Fruit fly (Drosophila melanogaster): ENCODE results near the gene CG33159.
A peak's percentile ranks its signal among the peaks of the same experiment; 100 is the strongest.

The CG33159 gene

dm6 chr3L:3194059-3194458, 10.2 kb downstream of the CG33159 start (continued):
- TF ChIP-seq HmgZ (tag; optimal IDR thresholded peaks at IDR 0.05), result peak; percentile 92
- TF ChIP-seq CG1602 (GFP tag; optimal IDR thresholded peaks at IDR 0.05), result peak; percentile 86
- peak; percentile 79; the same call in 2 of the 3 replicates for TF ChIP-seq C15 (GFP tag; IDR thresholded peaks at IDR 0.05)
- peak; percentile 93 for TF ChIP-seq B-H1 (GFP tag; IDR thresholded peaks at IDR 0.05)
- TF ChIP-seq grn (GFP tag; optimal IDR thresholded peaks at IDR 0.05), result peak; percentile 20
- peak; percentile 80 for TF ChIP-seq CG10462 (GFP tag; optimal IDR thresholded peaks at IDR 0.05)
- TF ChIP-seq CG6689 (GFP tag; IDR thresholded peaks at IDR 0.05), result peak; percentile 94

dm6 chr3L:3192912-3193311, 11.3 kb downstream of the CG33159 start, which contains the start of gene Hsp83:
Gene Hsp83, plus strand, starts transcription at chr3L:3192969.
- TF ChIP-seq kni (GFP tag; optimal IDR thresholded peaks at IDR 0.05), result peak; percentile 99
- TF ChIP-seq Neu2 (GFP tag; optimal IDR thresholded peaks at IDR 0.05; ENCODE audit: borderline replicate concordance), result peak; percentile 59
- TF ChIP-seq BtbVII (GFP tag; optimal IDR thresholded peaks at IDR 0.05), result peak; percentile 99
- peak; percentile 88 for TF ChIP-seq ewg (GFP tag; optimal IDR thresholded peaks at IDR 0.05)
- peak; percentile 94 for TF ChIP-seq Kr (GFP tag; optimal IDR thresholded peaks at IDR 0.05)
- TF ChIP-seq CG6765 (GFP tag; optimal IDR thresholded peaks at IDR 0.05), result peak; percentile 100
- no peak for TF ChIP-seq eve (GFP tag; optimal IDR thresholded peaks at IDR 0.05)
- 0 out of 2 replicates have a peak, but pooled peaks have one; percentile 17 for TF ChIP-seq Lim3 (GFP tag; IDR thresholded peaks at IDR 0.05)
- peak; percentile 89 for TF ChIP-seq Pdp1 (GFP tag; optimal IDR thresholded peaks at IDR 0.05)
- TF ChIP-seq gcm (GFP tag; optimal IDR thresholded peaks at IDR 0.05), result peak; percentile 98
- TF ChIP-seq CG8089 (GFP tag; optimal IDR thresholded peaks at IDR 0.05), result peak; percentile 92
- peak; percentile 63 for TF ChIP-seq fd96Cb (tag; optimal IDR thresholded peaks at IDR 0.05)
- peak; percentile 90 to 96 for TF ChIP-seq Hr51 (GFP tag; optimal IDR thresholded peaks at IDR 0.05)
- peak; percentile 86 for TF ChIP-seq CG32767 (GFP tag; IDR thresholded peaks at IDR 0.05)
- TF ChIP-seq CG32772 (GFP tag; IDR thresholded peaks at IDR 0.05), result peak; percentile 84
- TF ChIP-seq CG12219 (GFP tag; optimal IDR thresholded peaks at IDR 0.05), result peak; percentile 97
- TF ChIP-seq h (optimal IDR thresholded peaks at IDR 0.05), result no peak
- TF ChIP-seq CG6813 (GFP tag; optimal IDR thresholded peaks at IDR 0.05), result peak; percentile 100
- peak; percentile 90 for TF ChIP-seq CG6175 (GFP tag; IDR thresholded peaks at IDR 0.05)
- TF ChIP-seq CG11504 (tag; optimal IDR thresholded peaks at IDR 0.05), result peak; percentile 85
- TF ChIP-seq CG4360 (GFP tag; IDR thresholded peaks at IDR 0.05), result peak; percentile 74
- peak; percentile 80 for TF ChIP-seq Spps (tag; optimal IDR thresholded peaks at IDR 0.05)
- peak; percentile 84; the same call in 3 of the 4 replicates for TF ChIP-seq chinmo (GFP tag; IDR thresholded peaks at IDR 0.05; ENCODE audit: partially characterized antibody)
- TF ChIP-seq CG4424 (GFP tag; optimal IDR thresholded peaks at IDR 0.05), result peak; percentile 91
- TF ChIP-seq CG5245 (GFP tag; optimal IDR thresholded peaks at IDR 0.05), result peak; percentile 91
- TF ChIP-seq rib (GFP tag; IDR thresholded peaks at IDR 0.05), result peak; percentile 83
- peak; percentile 69 for TF ChIP-seq CG8944 (GFP tag; optimal IDR thresholded peaks at IDR 0.05)
- peak; percentile 94 for TF ChIP-seq CG12769 (tag; optimal IDR thresholded peaks at IDR 0.05)
- peak; percentile 73 for TF ChIP-seq Sry-β (GFP tag; optimal IDR thresholded peaks at IDR 0.05)
- peak; percentile 99 for TF ChIP-seq HHEX (GFP tag; optimal IDR thresholded peaks at IDR 0.05)
- peak; percentile 80 for TF ChIP-seq CG10462 (GFP tag; optimal IDR thresholded peaks at IDR 0.05)
- TF ChIP-seq Six4 (GFP tag; optimal IDR thresholded peaks at IDR 0.05), result peak; percentile 88
- peak; percentile 96 for TF ChIP-seq CG17186 (GFP tag; optimal IDR thresholded peaks at IDR 0.05)
- no peak for TF ChIP-seq Myb (GFP tag; optimal IDR thresholded peaks at IDR 0.05)
- TF ChIP-seq psq (GFP tag; optimal IDR thresholded peaks at IDR 0.05), result peak; percentile 78
- TF ChIP-seq dmrt99B (tag; optimal IDR thresholded peaks at IDR 0.05), result peak; percentile 88
- TF ChIP-seq CG1792 (GFP tag; optimal IDR thresholded peaks at IDR 0.05), result peak; percentile 87
- TF ChIP-seq nau (GFP tag; optimal IDR thresholded peaks at IDR 0.05), result peak; percentile 99
- no peak for TF ChIP-seq CG14860 (GFP tag; IDR thresholded peaks at IDR 0.05; ENCODE audit: partially characterized antibody)
- TF ChIP-seq NFAT (GFP tag; IDR thresholded peaks at IDR 0.05), result peak; percentile 96
- peak; percentile 95 for TF ChIP-seq CG12391 (tag; optimal IDR thresholded peaks at IDR 0.05)
- TF ChIP-seq insv (GFP tag; optimal IDR thresholded peaks at IDR 0.05), result peak in 1 of 2 experiments; percentile 89
- TF ChIP-seq stwl (tag; optimal IDR thresholded peaks at IDR 0.05), result peak; percentile 85
